Worm (Caenorhabditis elegans) whole organism, late embryonic: ENCODE results near the gene Y41E3.6.

Experiments used
- ceh-19 ChIP-seq: fragments of 200-800 bp; sonication (Bioruptor generic); optimal IDR thresholded peaks from 2 replicates; lab custom pipeline; 2018; ENCODE audit warnings: mild to moderate bottlenecking, missing genetic modification characterization, missing compliant biosample characterization
- ceh-22 ChIP-seq: sonication (generic microtip); optimal IDR thresholded peaks from 2 replicates; lab custom pipeline; 2017; ENCODE audit warnings: missing biosample characterization, missing genetic modification characterization
- ceh-6 ChIP-seq: fragments of 200-800 bp; sonication (Bioruptor generic); optimal IDR thresholded peaks from 2 replicates; lab custom pipeline; 2018; ENCODE audit warnings: mild to moderate bottlenecking, missing genetic modification characterization, missing compliant biosample characterization
- che-1 ChIP-seq: sonication (generic microtip); optimal IDR thresholded peaks from 2 replicates; lab custom pipeline; 2016; ENCODE audit warnings: mild to moderate bottlenecking, missing genetic modification characterization, missing compliant biosample characterization
- dve-1 ChIP-seq: sonication (generic microtip); optimal IDR thresholded peaks from 2 replicates; lab custom pipeline; 2017; ENCODE audit warnings: antibody characterized with exemption, mild to moderate bottlenecking, missing genetic modification characterization, missing compliant biosample characterization
- ets-4 ChIP-seq: sonication (generic microtip); optimal IDR thresholded peaks from 2 replicates; lab custom pipeline; 2016; ENCODE audit warnings: missing genetic modification characterization, missing compliant biosample characterization
- eyg-1 ChIP-seq: sonication (generic microtip); optimal IDR thresholded peaks from 2 replicates; lab custom pipeline; 2016; ENCODE audit warnings: missing genotype, missing genetic modification characterization, missing compliant biosample characterization
- hlh-8 ChIP-seq: sonication (generic microtip); optimal IDR thresholded peaks from 2 replicates; lab custom pipeline; 2016; ENCODE audit warnings: missing genotype, missing genetic modification characterization, missing compliant biosample characterization
- mec-3 ChIP-seq: sonication (generic microtip); optimal IDR thresholded peaks from 2 replicates; lab custom pipeline; 2016; ENCODE audit warnings: borderline replicate concordance, missing genetic modification characterization, missing compliant biosample characterization
- nhr-11 ChIP-seq: fragments of 150-350 bp; optimal IDR thresholded peaks from 2 replicates; lab custom pipeline; 2014; ENCODE audit warnings: missing biosample characterization, missing genetic modification characterization
- odd-2 ChIP-seq: sonication (generic microtip); optimal IDR thresholded peaks from 2 replicates; lab custom pipeline; 2017; ENCODE audit warnings: antibody characterized with exemption, mild to moderate bottlenecking, missing genetic modification characterization, missing compliant biosample characterization
- pha-2 ChIP-seq: sonication (generic microtip); optimal IDR thresholded peaks from 2 replicates; lab custom pipeline; 2017; ENCODE audit warnings: mild to moderate bottlenecking, missing genetic modification characterization, missing compliant biosample characterization
- pros-1 ChIP-seq: fragments of 150-350 bp; optimal IDR thresholded peaks from 2 replicates; lab custom pipeline; 2014; ENCODE audit warnings: missing biosample characterization, missing genetic modification reagents, missing genetic modification characterization
- sdc-2 ChIP-seq: sonication (generic microtip); optimal IDR thresholded peaks from 2 replicates; lab custom pipeline; 2016; ENCODE audit warnings: missing genotype, missing genetic modification characterization, missing compliant biosample characterization
- sox-4 ChIP-seq: sonication (generic microtip); optimal IDR thresholded peaks from 2 replicates; lab custom pipeline; 2017; ENCODE audit warnings: mild to moderate bottlenecking, missing genetic modification characterization, inconsistent platforms, missing compliant biosample characterization
- tbx-2 ChIP-seq: sonication (generic microtip); optimal IDR thresholded peaks from 2 replicates; lab custom pipeline; 2016; ENCODE audit warnings: missing genetic modification characterization, missing compliant biosample characterization
- ztf-16 ChIP-seq: sonication (generic microtip); optimal IDR thresholded peaks from 2 replicates; lab custom pipeline; 2017; ENCODE audit warnings: missing genetic modification characterization, missing compliant biosample characterization

Y41E3.6 gene

ce11 chrIV:15053271-15053670, 46.7 kb downstream of the Y41E3.6 start, which contains the start of gene srt-47:
Gene srt-47 (minus strand): TSS chrIV:15053371.
- no peak for TF ChIP-seq hlh-8 (tag; lab: Kevin White, UChicago)
- TF ChIP-seq ets-4 (tag; lab: Kevin White, UChicago) = no peak
- no peak for TF ChIP-seq nhr-11 (tag; lab: Kevin White, UChicago)
- no peak for TF ChIP-seq ceh-6 (GFP tag; lab: Kevin White, UChicago)
- no peak for TF ChIP-seq che-1 (tag; lab: Kevin White, UChicago)
- TF ChIP-seq ceh-19 = no peak
- TF ChIP-seq sox-4 (tag; lab: Kevin White, UChicago) = no peak
- TF ChIP-seq ztf-16 (tag; lab: Kevin White, UChicago) = no peak
- TF ChIP-seq sdc-2 = no peak
- no peak for TF ChIP-seq pros-1 (tag; lab: Kevin White, UChicago)
- no peak for TF ChIP-seq eyg-1 (tag; lab: Kevin White, UChicago)
- TF ChIP-seq pha-2 (tag; lab: Kevin White, UChicago) = no peak
- no peak for TF ChIP-seq tbx-2 (tag; lab: Kevin White, UChicago)
- TF ChIP-seq mec-3 (tag; lab: Kevin White, UChicago) = no peak
- no peak for TF ChIP-seq dve-1 (tag; lab: Kevin White, UChicago)

- no peak for TF ChIP-seq odd-2 (tag; lab: Kevin White, UChicago)
- TF ChIP-seq sox-4 (tag; lab: Kevin White, UChicago) = no peak
- no peak for TF ChIP-seq ceh-22
- TF ChIP-seq che-1 (tag; lab: Kevin White, UChicago) = no peak
Measured at ce11 chrIV:15056081-15056586, 49.5 kb downstream of the Y41E3.6 start, which contains the start of gene Y41E3.19. Gene Y41E3.19 (plus strand): TSS chrIV:15056131.
